Worm (Caenorhabditis elegans): ENCODE measurements around the gene F11E6.8.

DNA sequence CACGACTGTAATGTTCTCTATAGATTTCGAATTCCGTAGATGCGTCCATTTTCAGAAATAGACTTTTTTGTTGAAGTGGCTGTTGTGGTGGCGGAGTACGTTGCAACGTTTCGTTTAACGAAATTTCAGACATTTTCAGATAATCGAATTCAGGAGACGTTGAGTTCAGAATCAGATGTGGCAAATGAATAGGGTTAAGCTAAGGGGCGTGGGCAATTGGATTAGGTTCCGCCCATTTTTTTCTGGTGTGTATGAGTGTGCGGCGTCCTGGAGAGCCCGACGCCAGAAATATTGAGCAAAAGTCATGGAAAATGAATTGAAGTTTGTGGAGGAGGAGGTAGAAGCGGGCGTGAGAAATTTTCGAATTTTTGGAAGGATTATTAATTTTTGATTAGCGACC, 37.0 kb downstream of the F11E6.8 start:
- no peak for TF ChIP-seq sea-1 (GFP tag; conservative IDR thresholded peaks at IDR 0.05)
- no peak for TF ChIP-seq ama-1 (optimal IDR thresholded peaks at IDR 0.05)
- TF ChIP-seq tbx-11 (GFP tag; IDR thresholded peaks at IDR 0.05), result no peak
- no peak for TF ChIP-seq hmg-4 (GFP tag; optimal IDR thresholded peaks at IDR 0.05)
- TF ChIP-seq B0310.2 (tag; optimal IDR thresholded peaks at IDR 0.05), result no peak
- no peak for TF ChIP-seq flt-1 (GFP tag; IDR thresholded peaks at IDR 0.05)
- no peak for TF ChIP-seq hnd-1 (tag; optimal IDR thresholded peaks at IDR 0.05)
- no peak for TF ChIP-seq aly-1 (tag; optimal IDR thresholded peaks at IDR 0.05)

Measured in whole organism, early embryonic.